Worm (Caenorhabditis elegans): ENCODE results near the gene lsm-7.
A peak's percentile ranks its signal among the peaks of the same experiment; 100 is the strongest.

The lsm-7 gene

DNA sequence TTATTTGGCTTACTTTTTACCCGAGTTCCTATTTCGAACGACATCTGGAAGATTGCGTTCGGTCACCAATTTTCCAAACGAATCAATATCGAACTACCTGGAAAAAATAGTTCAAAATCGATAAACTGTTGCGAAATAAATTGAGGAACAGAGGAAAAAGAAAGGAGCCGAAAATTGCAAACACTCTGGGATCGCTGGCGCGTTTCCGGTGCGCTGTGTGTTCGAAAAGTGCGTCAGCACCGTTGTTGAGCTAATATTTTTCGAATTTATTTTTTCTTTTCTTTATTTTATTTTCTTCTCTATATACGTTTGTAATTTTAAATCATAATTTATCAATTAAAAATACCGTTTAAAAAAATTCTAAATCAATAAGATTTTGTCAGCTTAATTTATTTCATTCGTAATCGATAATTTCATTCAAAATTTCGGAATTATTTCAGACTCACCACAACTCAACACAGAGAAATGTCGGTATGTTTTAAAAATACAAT is at the start of gene lsm-7, which contains the start of gene dnc-1:
lsm-7 (plus strand) TSS at position 441 of the 491 bp plus-strand sequence.
dnc-1 (minus strand) TSS at position 142 of the 491 bp plus-strand sequence.
- TF ChIP-seq nhr-10 (tag; optimal IDR thresholded peaks at IDR 0.05): no peak
- peak; percentile 56 for TF ChIP-seq lin-11 (tag; optimal IDR thresholded peaks at IDR 0.05)
- no peak for TF ChIP-seq nhr-237 (tag; optimal IDR thresholded peaks at IDR 0.05)
- no peak for TF ChIP-seq elt-3 (tag; optimal IDR thresholded peaks at IDR 0.05)
- no peak for TF ChIP-seq ceh-16 (tag; optimal IDR thresholded peaks at IDR 0.05)
- peak; percentile 30 for TF ChIP-seq sma-3 (GFP tag; optimal IDR thresholded peaks at IDR 0.05)
- no peak for TF ChIP-seq lin-39 (tag; optimal IDR thresholded peaks at IDR 0.05)
- no peak for TF ChIP-seq R02D3.7 (tag; optimal IDR thresholded peaks at IDR 0.05)
- TF ChIP-seq lsy-2 (tag; optimal IDR thresholded peaks at IDR 0.05): peak; percentile 47 to 87
- no peak for TF ChIP-seq nhr-6 (tag; optimal IDR thresholded peaks at IDR 0.05)
- no peak for TF ChIP-seq blmp-1 (tag; optimal IDR thresholded peaks at IDR 0.05; ENCODE audit: insufficient read depth)
- TF ChIP-seq sem-4 (tag; optimal IDR thresholded peaks at IDR 0.05): peak; percentile 58
- TF ChIP-seq ztf-4 (tag; optimal IDR thresholded peaks at IDR 0.05): peak; percentile 17
- TF ChIP-seq nhr-12 (tag; optimal IDR thresholded peaks at IDR 0.05): no peak
- no peak for TF ChIP-seq ztf-1 (GFP tag; conservative IDR thresholded peaks at IDR 0.05)
- no peak for TF ChIP-seq skn-1 (tag; optimal IDR thresholded peaks at IDR 0.05)
- peak; percentile 77 for TF ChIP-seq crh-2 (tag; optimal IDR thresholded peaks at IDR 0.05)
- no peak for TF ChIP-seq mbf-1 (tag; optimal IDR thresholded peaks at IDR 0.05)
- TF ChIP-seq F13H6.1 (tag; optimal IDR thresholded peaks at IDR 0.05): peak; percentile 59
- no peak for TF ChIP-seq dmd-4 (tag; optimal IDR thresholded peaks at IDR 0.05)
- peak in 1 of 2 experiments; percentile 2 for TF ChIP-seq mdl-1 (tag; optimal IDR thresholded peaks at IDR 0.05)
- no peak for TF ChIP-seq unc-39 (tag; optimal IDR thresholded peaks at IDR 0.05)
- no peak for TF ChIP-seq ceh-82 (tag; optimal IDR thresholded peaks at IDR 0.05)
- no peak for TF ChIP-seq nhr-23 (tag; optimal IDR thresholded peaks at IDR 0.05)
- TF ChIP-seq unc-62 (GFP tag; optimal IDR thresholded peaks at IDR 0.05): no peak
- TF ChIP-seq lin-13 (GFP tag; optimal IDR thresholded peaks at IDR 0.05): peak; percentile 54
- peak; percentile 74 for TF ChIP-seq sma-9 (GFP tag; optimal IDR thresholded peaks at IDR 0.05)
- no peak for TF ChIP-seq sma-9 (tag; optimal IDR thresholded peaks at IDR 0.05)
- TF ChIP-seq gmeb-1 (tag; optimal IDR thresholded peaks at IDR 0.05): peak; percentile 81
- no peak for TF ChIP-seq nhr-77 (tag; optimal IDR thresholded peaks at IDR 0.05)
- TF ChIP-seq egl-27 (tag; optimal IDR thresholded peaks at IDR 0.05): peak; percentile 1
- TF ChIP-seq nhr-11 (tag; optimal IDR thresholded peaks at IDR 0.05): no peak
- no peak for TF ChIP-seq Y55F3AM.14 (GFP tag; optimal IDR thresholded peaks at IDR 0.05)
- no peak for TF ChIP-seq alr-1 (tag; optimal IDR thresholded peaks at IDR 0.05)
- TF ChIP-seq nhr-129 (tag; optimal IDR thresholded peaks at IDR 0.05): peak; percentile 75
- no peak for TF ChIP-seq elt-1 (tag; optimal IDR thresholded peaks at IDR 0.05)
- peak; percentile 28 for TF ChIP-seq snpc-4 (tag; optimal IDR thresholded peaks at IDR 0.05)
- peak; percentile 95 for TF ChIP-seq C34F6.9 (tag; optimal IDR thresholded peaks at IDR 0.05)
- TF ChIP-seq aly-2 (tag; optimal IDR thresholded peaks at IDR 0.05): no peak
- TF ChIP-seq nhr-21 (tag; optimal IDR thresholded peaks at IDR 0.05): no peak
- peak; percentile 61 for TF ChIP-seq fos-1 (tag; optimal IDR thresholded peaks at IDR 0.05)
- TF ChIP-seq peb-1 (tag; optimal IDR thresholded peaks at IDR 0.05): no peak
- peak; percentile 95 for TF ChIP-seq unc-55 (GFP tag; optimal IDR thresholded peaks at IDR 0.05)
- peak; percentile 55 for TF ChIP-seq mab-5 (tag; optimal IDR thresholded peaks at IDR 0.05)
- no peak for TF ChIP-seq ama-1 (optimal IDR thresholded peaks at IDR 0.05)
- TF ChIP-seq ZK546.5 (tag; optimal IDR thresholded peaks at IDR 0.05): peak; percentile 4
- peak; percentile 75 for TF ChIP-seq nhr-25 (tag; optimal IDR thresholded peaks at IDR 0.05)
- TF ChIP-seq ztf-11 (tag; optimal IDR thresholded peaks at IDR 0.05): no peak
- TF ChIP-seq zag-1 (tag; optimal IDR thresholded peaks at IDR 0.05): peak; percentile 30

All from whole organism, L2 larva.